Worm (Caenorhabditis elegans): ENCODE data around the gene Y39B6A.25.

Y39B6A.25 gene

ce11 chrV:18980980-18981529, 45.2 kb upstream of the Y39B6A.25 start, which contains the start of the genes mrps-35 and sws-1 (continued):
- peak; percentile 27; the same call in 1 of the 2 replicates for TF ChIP-seq ceh-100 (GFP tag; IDR thresholded peaks at IDR 0.05)
- TF ChIP-seq egl-18 (GFP tag; IDR thresholded peaks at IDR 0.05) = no peak
- no peak for TF ChIP-seq F23B12.7 (tag; optimal IDR thresholded peaks at IDR 0.05; ENCODE audit: insufficient read depth)
- TF ChIP-seq him-1 (tag; optimal IDR thresholded peaks at IDR 0.05) = peak; percentile 21
- TF ChIP-seq snpc-4 (GFP tag; optimal IDR thresholded peaks at IDR 0.05) = no peak
- TF ChIP-seq snpc-4 (tag; optimal IDR thresholded peaks at IDR 0.05) = peak in 3 of 4 experiments; percentile 4 to 39 (median 19)
- no peak for TF ChIP-seq zfh-2 (GFP tag; conservative IDR thresholded peaks at IDR 0.05)
- no peak for TF ChIP-seq bed-1 (GFP tag; IDR thresholded peaks at IDR 0.05)
- TF ChIP-seq Y67H2A.10 (GFP tag; conservative IDR thresholded peaks at IDR 0.05) = no peak; the same call in 1 of the 2 replicates
- TF ChIP-seq dpff-1 (tag; optimal IDR thresholded peaks at IDR 0.05) = no peak
- no peak for TF ChIP-seq Y79H2A.3 (GFP tag; conservative IDR thresholded peaks at IDR 0.05)
- TF ChIP-seq ceh-27 (GFP tag; optimal IDR thresholded peaks at IDR 0.05) = peak; percentile 70
- TF ChIP-seq atf-7 (tag; optimal IDR thresholded peaks at IDR 0.05) = peak; percentile 23
- peak; percentile 84 for TF ChIP-seq lin-54 (GFP tag; optimal IDR thresholded peaks at IDR 0.05)
- peak; percentile 78; the same call in 1 of the 2 replicates for TF ChIP-seq bed-2 (GFP tag; IDR thresholded peaks at IDR 0.05)
- 0 out of 2 replicates have a peak, but pooled peaks have one; percentile 49 for TF ChIP-seq cebp-2 (GFP tag; IDR thresholded peaks at IDR 0.05)
- TF ChIP-seq F57C9.4 (tag; optimal IDR thresholded peaks at IDR 0.05) = peak; percentile 37
- no peak for TF ChIP-seq akir-1 (GFP tag; optimal IDR thresholded peaks at IDR 0.05)
- TF ChIP-seq aptf-3 (GFP tag; IDR thresholded peaks at IDR 0.05) = no peak
- no peak for TF ChIP-seq cebp-1 (GFP tag; IDR thresholded peaks at IDR 0.05)
- TF ChIP-seq cebp-1 (tag; optimal IDR thresholded peaks at IDR 0.05) = no peak
- peak; percentile 34 for TF ChIP-seq tbp1 (GFP tag; optimal IDR thresholded peaks at IDR 0.05)
- no peak for TF ChIP-seq ceh-58 (GFP tag; IDR thresholded peaks at IDR 0.05)
- TF ChIP-seq madf-6 (GFP tag; IDR thresholded peaks at IDR 0.05) = peak; percentile 71
- TF ChIP-seq F55B11.4 (tag; optimal IDR thresholded peaks at IDR 0.05; ENCODE audit: borderline replicate concordance, insufficient read depth) = no peak
- TF ChIP-seq F10E7.11 (tag; optimal IDR thresholded peaks at IDR 0.05) = no peak
- TF ChIP-seq lir-1 (GFP tag; conservative IDR thresholded peaks at IDR 0.05) = peak; percentile 20; the same call in 1 of the 2 replicates
- no peak for TF ChIP-seq lsy-27 (tag; optimal IDR thresholded peaks at IDR 0.05; ENCODE audit: borderline replicate concordance, insufficient read depth)
- TF ChIP-seq ceh-79 (tag; optimal IDR thresholded peaks at IDR 0.05) = no peak
- TF ChIP-seq nfya-1 (tag; optimal IDR thresholded peaks at IDR 0.05; ENCODE audit: borderline replicate concordance, insufficient read depth) = no peak
- TF ChIP-seq ZK185.1 (tag; optimal IDR thresholded peaks at IDR 0.05; ENCODE audit: poor library complexity, severe bottlenecking) = peak; percentile 85
- peak; percentile 63 for TF ChIP-seq ztf-18 (tag; optimal IDR thresholded peaks at IDR 0.05)
- TF ChIP-seq nhr-179 (tag; optimal IDR thresholded peaks at IDR 0.05) = no peak
- TF ChIP-seq die-1 (tag; optimal IDR thresholded peaks at IDR 0.05) = no peak
- TF ChIP-seq hmg-1.2 (GFP tag; IDR thresholded peaks at IDR 0.05) = 0 out of 2 replicates have a peak, but pooled peaks have one; percentile 19
- no peak for TF ChIP-seq Y53F4B.3 (GFP tag; IDR thresholded peaks at IDR 0.05)
- TF ChIP-seq lag-1 (GFP tag; IDR thresholded peaks at IDR 0.05) = no peak
- TF ChIP-seq snpc-3.4 (tag; optimal IDR thresholded peaks at IDR 0.05) = peak; percentile 28
- no peak for TF ChIP-seq gei-17 (GFP tag; optimal IDR thresholded peaks at IDR 0.05)
- no peak for TF ChIP-seq ama-1 (optimal IDR thresholded peaks at IDR 0.05)
- TF ChIP-seq ama-1 (GFP tag; optimal IDR thresholded peaks at IDR 0.05) = no peak
- peak; percentile 74 for TF ChIP-seq mcd-1 (GFP tag; IDR thresholded peaks at IDR 0.05)
- no peak for TF ChIP-seq nhr-27 (tag; optimal IDR thresholded peaks at IDR 0.05)
- TF ChIP-seq repo-1 (tag; optimal IDR thresholded peaks at IDR 0.05) = no peak
- no peak for TF ChIP-seq nhr-90 (tag; optimal IDR thresholded peaks at IDR 0.05)
- TF ChIP-seq tlf-1 (GFP tag; optimal IDR thresholded peaks at IDR 0.05) = peak; percentile 22
- TF ChIP-seq egrh-3 (GFP tag; IDR thresholded peaks at IDR 0.05) = peak; percentile 28; the same call in 1 of the 2 replicates
- peak; percentile 59 for TF ChIP-seq dpl-1 (GFP tag; optimal IDR thresholded peaks at IDR 0.05)

All from whole organism, young adult.